Worm (Caenorhabditis elegans) whole organism, L3 larva: ENCODE data around the gene tag-77.

ENCODE experiments used
- aly-2 ChIP-seq: fragments of 150-350 bp; optimal IDR thresholded peaks from 2 replicates; lab custom pipeline; 2014; ENCODE audit warnings: missing biosample characterization, missing genetic modification characterization
- egl-27 ChIP-seq: sonication (generic microtip); optimal IDR thresholded peaks from 4 replicates; lab custom pipeline; 2017; ENCODE audit warnings: missing biosample characterization, missing genetic modification reagents, missing genetic modification characterization
- elt-1 ChIP-seq: fragments of 150-350 bp; optimal IDR thresholded peaks from 2 replicates; lab custom pipeline; 2014; ENCODE audit warnings: missing biosample characterization, missing genetic modification characterization
- jun-1 ChIP-seq: fragments of 150-350 bp; optimal IDR thresholded peaks from 2 replicates; lab custom pipeline; 2014; ENCODE audit warnings: missing biosample characterization, missing genetic modification reagents, missing genetic modification characterization
- mdl-1 ChIP-seq: fragments of 150-350 bp; optimal IDR thresholded peaks from 2 replicates; lab custom pipeline; 2014; ENCODE audit warnings: missing biosample characterization, missing genetic modification characterization
- nhr-237 ChIP-seq: fragments of 150-350 bp; optimal IDR thresholded peaks from 2 replicates; lab custom pipeline; 2014; ENCODE audit warnings: missing biosample characterization, missing genetic modification characterization
- nhr-28 ChIP-seq: fragments of 150-350 bp; optimal IDR thresholded peaks from 2 replicates; lab custom pipeline; 2014; ENCODE audit warnings: missing biosample characterization, missing genetic modification characterization
- nhr-77 ChIP-seq: fragments of 150-350 bp; optimal IDR thresholded peaks from 2 replicates; lab custom pipeline; 2014; ENCODE audit warnings: missing biosample characterization, missing genetic modification characterization
- pha-4 ChIP-seq: fragments of 150-350 bp; optimal IDR thresholded peaks from 2 replicates; lab custom pipeline; 2014; ENCODE audit warnings: missing biosample characterization, missing genetic modification reagents, missing genetic modification characterization
- snpc-4 ChIP-seq: fragments of 150-350 bp; optimal IDR thresholded peaks from 2 replicates; lab custom pipeline; 2014; ENCODE audit warnings: missing biosample characterization, missing genetic modification characterization
- unc-62 ChIP-seq: fragments of 150-350 bp; sonication (generic microtip); optimal IDR thresholded peaks from 4 replicates; lab custom pipeline; 2014; ENCODE audit warnings: missing biosample characterization, missing genetic modification reagents, missing genetic modification characterization
- zag-1 ChIP-seq: fragments of 150-350 bp; optimal IDR thresholded peaks from 2 replicates; lab custom pipeline; 2014; ENCODE audit warnings: missing biosample characterization, missing genetic modification characterization

DNA sequence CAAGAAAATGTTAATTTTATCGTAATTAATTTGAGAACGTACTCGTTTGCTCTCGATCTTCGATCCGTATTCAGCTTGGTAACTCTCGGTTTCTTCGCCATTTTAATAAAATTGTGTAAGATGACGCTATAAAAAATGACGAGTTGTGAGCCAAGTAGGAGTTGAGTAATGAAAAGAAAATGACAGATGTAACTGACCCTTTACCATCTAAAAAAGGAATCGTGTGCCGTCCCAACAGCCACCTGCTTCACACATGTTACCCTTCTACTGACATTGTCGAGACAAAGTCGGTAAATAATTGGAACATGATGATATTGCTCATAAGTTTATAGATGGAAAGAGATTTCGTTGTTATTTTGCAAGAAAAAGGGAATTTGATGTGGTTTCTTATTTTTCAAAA lies 31.0 kb downstream of the tag-77 start, which contains the start of gene hlh-12:
- no peak for TF ChIP-seq pha-4 (tag; lab: Kevin White, UChicago)
- no peak for TF ChIP-seq snpc-4 (tag; lab: Kevin White, UChicago)
- TF ChIP-seq aly-2: no peak
- no peak for TF ChIP-seq mdl-1 (tag; lab: Kevin White, UChicago)
- TF ChIP-seq zag-1 (tag; lab: Kevin White, UChicago): no peak
- no peak for TF ChIP-seq unc-62 (GFP tag; lab: Kevin White, UChicago)
- TF ChIP-seq nhr-237 (tag; lab: Kevin White, UChicago): no peak
- TF ChIP-seq jun-1: no peak
- no peak for TF ChIP-seq elt-1 (tag; lab: Kevin White, UChicago)
- no peak for TF ChIP-seq nhr-28
- TF ChIP-seq nhr-77: no peak
- TF ChIP-seq egl-27 (tag; lab: Kevin White, UChicago): no peak
